Fruit fly (Drosophila melanogaster): ENCODE data around the gene hzg.

DNA sequence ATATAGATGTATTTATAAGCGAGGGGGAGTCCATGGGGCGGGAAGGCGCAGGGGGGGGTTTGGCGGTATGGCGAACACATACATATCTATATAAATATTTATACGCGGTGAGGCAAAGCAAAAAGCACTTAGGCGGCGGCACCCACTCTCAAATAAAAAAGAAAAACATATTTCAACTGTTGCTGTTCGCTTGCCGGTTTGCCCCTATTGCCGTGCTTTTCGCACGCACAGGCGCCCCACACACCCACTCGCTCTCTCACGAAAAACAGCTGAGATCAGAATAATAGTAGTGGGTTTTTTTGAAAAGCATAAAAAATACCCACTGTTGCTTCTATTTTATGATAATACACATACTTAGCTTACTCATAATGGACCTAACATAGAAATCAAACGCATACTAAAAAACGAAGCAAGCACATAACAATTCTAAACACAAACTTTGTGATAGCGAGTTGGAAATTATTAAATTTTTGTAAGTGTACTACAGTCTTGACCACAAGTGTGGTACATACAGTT lies 3.3 kb downstream of the hzg start:
- TF ChIP-seq pan (optimal IDR thresholded peaks at IDR 0.05) (no peak), usp (GFP tag; optimal IDR thresholded peaks at IDR 0.05) (no peak), tai (GFP tag; optimal IDR thresholded peaks at IDR 0.05) (no peak), rgr (GFP tag; optimal IDR thresholded peaks at IDR 0.05) (peak; percentile 66)

Measured in whole organism, wandering third instar larva.